Worm (Caenorhabditis elegans) whole organism, midembryonic: ENCODE data around the gene B0001.5.
"Not testable (repeated sequence)": the region's sequence is repeated elsewhere in the genome, so short reads cannot be mapped to it uniquely, and the experiment has no call there.

Experiments used
- T22C8.4 ChIP-seq: fragments of 200-800 bp; sonication (Bioruptor generic); IDR thresholded peaks from 2 replicates; pipeline ENCODE4 v1.3.6; 2022; ENCODE audit warnings: missing genetic modification characterization, missing compliant biosample characterization
- cog-1 ChIP-seq: sonication (generic microtip); optimal IDR thresholded peaks from 2 replicates; lab custom pipeline; 2016; ENCODE audit warnings: missing genetic modification characterization, missing compliant biosample characterization
- flt-1 ChIP-seq: fragments of 200-800 bp; sonication (Bioruptor generic); IDR thresholded peaks from 2 replicates; pipeline ENCODE4 v1.3.6; 2022; ENCODE audit warnings: missing genetic modification characterization, missing compliant biosample characterization
- klf-2 ChIP-seq: fragments of 200-800 bp; sonication (Bioruptor generic); conservative IDR thresholded peaks from 2 replicates; pipeline ENCODE4 v1.3.6; 2022; ENCODE audit warnings: missing genetic modification reagents, missing genetic modification characterization, missing compliant biosample characterization
- med-1 ChIP-seq: sonication (generic microtip); optimal IDR thresholded peaks from 2 replicates; lab custom pipeline; 2017; ENCODE audit warnings: missing genetic modification characterization, mild to moderate bottlenecking, missing compliant biosample characterization, antibody characterized with exemption, missing genetic modification reagents; ENCODE audit not compliant: insufficient read depth
- ref-1 ChIP-seq: fragments of 200-800 bp; sonication (Bioruptor generic); conservative IDR thresholded peaks from 2 replicates; pipeline ENCODE4 v1.3.6; 2022; ENCODE audit warnings: missing genetic modification reagents, missing genetic modification characterization, missing compliant biosample characterization
- tab-1 ChIP-seq: fragments of 200-800 bp; sonication (Bioruptor generic); IDR thresholded peaks from 2 replicates; pipeline ENCODE4 v1.3.6; 2022; ENCODE audit warnings: missing genetic modification characterization, missing compliant biosample characterization
- ztf-23 ChIP-seq: fragments of 200-800 bp; sonication (Bioruptor generic); IDR thresholded peaks from 2 replicates; pipeline ENCODE4 v1.3.6; 2022; ENCODE audit warnings: missing genetic modification reagents, missing genetic modification characterization, missing compliant biosample characterization
- ztf-29 ChIP-seq: fragments of 200-800 bp; sonication (Bioruptor generic); IDR thresholded peaks from 2 replicates; pipeline ENCODE4 v1.3.6; 2022; ENCODE audit warnings: missing genetic modification reagents, missing genetic modification characterization, missing compliant biosample characterization

B0001.5 gene

ce11 chrIV:12143231-12143630, at the start of gene B0001.5:
TSS of gene B0001.5 (minus strand) at chrIV:12143331.
- TF ChIP-seq med-1 (GFP tag; lab: Kevin White, UChicago) (no peak), ref-1 (GFP tag; lab: Robert Waterston, UW) (no peak), tab-1 (GFP tag; lab: Robert Waterston, UW) (no peak), ztf-23 (GFP tag; lab: Robert Waterston, UW) (no peak), cog-1 (tag; lab: Kevin White, UChicago) (no peak), ztf-29 (GFP tag; lab: Robert Waterston, UW) (no peak), T22C8.4 (GFP tag; lab: Robert Waterston, UW) (no peak), klf-2 (GFP tag; lab: Robert Waterston, UW) (no peak), flt-1 (no peak)

DNA sequence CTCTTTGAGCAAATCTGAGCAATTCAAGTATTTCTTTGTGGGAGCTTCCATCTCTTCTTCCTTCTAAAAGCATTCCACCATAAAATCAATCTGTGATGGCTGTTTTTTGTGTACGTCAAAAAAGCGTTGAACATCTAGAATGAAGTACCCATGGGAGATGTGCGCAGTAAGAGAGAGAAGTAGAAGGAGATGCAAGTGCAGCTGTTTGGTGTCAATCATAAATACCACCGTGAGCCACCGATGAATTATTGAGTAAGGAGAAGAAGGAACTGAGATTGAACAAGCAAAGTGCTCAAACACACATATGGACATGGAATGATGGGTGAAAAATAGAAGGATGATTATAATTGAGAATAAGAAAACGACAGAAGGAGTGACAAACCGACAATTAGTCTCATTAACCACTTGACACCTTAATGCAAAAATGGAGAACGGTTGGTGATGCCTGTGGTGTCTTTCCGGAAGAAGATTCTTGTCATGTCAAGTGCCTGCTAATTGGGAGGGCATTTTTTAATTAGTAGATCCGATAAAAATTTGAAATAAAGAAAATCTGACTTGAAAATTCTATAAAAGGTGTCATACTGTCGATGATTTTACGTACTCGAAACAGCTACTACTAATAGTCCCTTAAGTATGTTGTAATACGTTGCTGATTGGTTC, 49.1 kb upstream of the B0001.5 start:
- TF ChIP-seq med-1 (GFP tag; lab: Kevin White, UChicago) (no peak), cog-1 (tag; lab: Kevin White, UChicago) (no peak), tab-1 (GFP tag; lab: Robert Waterston, UW) (no peak), klf-2 (GFP tag; lab: Robert Waterston, UW) (no peak), flt-1 (no peak)

ce11 chrIV:12178235-12178634, 35.1 kb upstream of the B0001.5 start, which contains the start of gene nlr-1:
TSS of gene nlr-1 (minus strand) at chrIV:12178335.
- not testable (repeated sequence) for TF ChIP-seq ztf-29 (GFP tag; lab: Robert Waterston, UW); cog-1 (tag; lab: Kevin White, UChicago); tab-1 (GFP tag; lab: Robert Waterston, UW)

- TF ChIP-seq ref-1 (GFP tag; lab: Robert Waterston, UW) (no peak), med-1 (GFP tag; lab: Kevin White, UChicago) (no peak), flt-1 (no peak), ztf-23 (GFP tag; lab: Robert Waterston, UW) (no peak), T22C8.4 (GFP tag; lab: Robert Waterston, UW) (no peak), cog-1 (tag; lab: Kevin White, UChicago) (no peak)
Observed at ce11 chrIV:12167944-12168343, 24.8 kb upstream of the B0001.5 start, which contains the start of gene F20B10.3. TSS of gene F20B10.3 (plus strand) at chrIV:12168244.

DNA sequence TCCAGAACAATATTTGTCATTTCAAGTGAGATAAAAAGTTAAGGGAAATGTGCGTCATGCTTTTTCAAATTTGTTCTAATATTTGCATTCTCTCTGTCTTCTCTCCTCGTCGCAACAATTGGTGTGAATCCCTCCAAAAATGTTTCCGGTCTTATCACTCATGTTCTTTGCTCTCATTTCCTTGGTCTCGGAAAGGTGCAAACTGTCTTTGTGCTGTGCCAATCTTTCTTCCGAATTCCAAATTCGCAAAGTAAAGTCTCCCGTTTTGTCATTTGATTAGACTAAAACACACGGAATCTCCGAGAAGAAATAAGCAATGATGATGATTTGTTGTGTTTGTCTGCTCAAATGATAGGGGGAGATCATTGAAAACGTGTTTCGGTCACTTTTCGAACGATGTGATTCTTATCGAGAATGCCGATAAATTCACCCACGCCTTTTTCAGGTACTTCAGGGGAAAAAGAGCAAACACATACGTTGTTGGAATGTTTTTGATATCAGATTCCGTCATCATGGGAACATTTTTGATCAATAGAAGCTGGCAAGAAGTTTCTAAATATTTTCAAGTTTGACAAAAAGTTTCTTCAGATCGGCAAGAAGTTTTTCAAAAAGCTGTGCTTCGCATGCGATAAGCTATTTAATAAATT, 22.4 kb upstream of the B0001.5 start:
- TF ChIP-seq ref-1 (GFP tag; lab: Robert Waterston, UW): no peak

DNA sequence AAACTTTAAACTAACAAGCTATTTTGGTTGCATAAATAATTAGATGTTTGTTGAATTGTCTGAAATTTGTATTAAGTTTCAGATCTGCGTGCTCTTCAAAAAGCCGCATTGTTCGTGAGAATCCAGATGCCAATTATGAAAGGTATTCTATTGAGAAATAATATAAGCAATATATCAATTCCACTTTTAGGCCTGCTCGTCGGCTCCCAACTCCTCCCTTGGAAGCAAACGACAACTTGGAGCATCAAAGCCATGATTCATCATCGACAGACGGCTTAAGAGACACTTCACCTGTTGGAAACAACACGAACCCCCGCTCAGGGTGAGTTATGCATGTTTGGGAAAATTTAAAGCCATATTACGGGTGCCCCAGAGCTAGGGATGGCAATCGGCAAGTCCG, 19.6 kb upstream of the B0001.5 start:
- TF ChIP-seq cog-1 (tag; lab: Kevin White, UChicago) (no peak), med-1 (GFP tag; lab: Kevin White, UChicago) (no peak), klf-2 (GFP tag; lab: Robert Waterston, UW) (no peak), ref-1 (GFP tag; lab: Robert Waterston, UW) (no peak), tab-1 (GFP tag; lab: Robert Waterston, UW) (no peak), ztf-23 (GFP tag; lab: Robert Waterston, UW) (no peak), flt-1 (no peak), T22C8.4 (GFP tag; lab: Robert Waterston, UW) (no peak), ztf-29 (GFP tag; lab: Robert Waterston, UW) (no peak)

DNA sequence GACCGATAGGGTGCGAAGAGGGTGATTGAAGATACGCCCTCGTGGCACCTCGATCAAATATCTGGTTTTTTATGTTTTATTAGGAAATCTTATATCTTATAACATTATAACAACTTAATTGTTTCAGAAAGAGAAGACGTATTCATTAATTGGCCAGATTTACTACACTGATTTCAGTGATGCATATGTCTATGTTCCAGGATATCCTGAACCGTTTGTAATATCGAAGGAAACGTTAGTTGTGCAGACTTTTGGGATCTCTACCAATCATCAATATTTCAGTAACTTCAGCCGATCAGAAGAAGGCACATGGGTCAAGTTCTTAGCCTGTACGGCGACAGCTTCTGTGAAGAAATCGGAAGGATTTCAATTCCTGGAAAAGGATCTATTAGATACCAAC, 17.3 kb upstream of the B0001.5 start:
- TF ChIP-seq klf-2 (GFP tag; lab: Robert Waterston, UW) (no peak), T22C8.4 (GFP tag; lab: Robert Waterston, UW) (no peak), med-1 (GFP tag; lab: Kevin White, UChicago) (no peak), flt-1 (no peak), ref-1 (GFP tag; lab: Robert Waterston, UW) (no peak), cog-1 (tag; lab: Kevin White, UChicago) (no peak), tab-1 (GFP tag; lab: Robert Waterston, UW) (no peak), ztf-23 (GFP tag; lab: Robert Waterston, UW) (no peak), ztf-29 (GFP tag; lab: Robert Waterston, UW) (no peak)

ce11 chrIV:12157915-12158314, 14.8 kb upstream of the B0001.5 start:
- peak; percentile 41 for TF ChIP-seq cog-1 (tag; lab: Kevin White, UChicago)
- TF ChIP-seq ztf-29 (GFP tag; lab: Robert Waterston, UW): no peak
- TF ChIP-seq ztf-23 (GFP tag; lab: Robert Waterston, UW): no peak
- peak; percentile 66 for TF ChIP-seq T22C8.4 (GFP tag; lab: Robert Waterston, UW)
- no peak for TF ChIP-seq ref-1 (GFP tag; lab: Robert Waterston, UW)
- TF ChIP-seq tab-1 (GFP tag; lab: Robert Waterston, UW): 0 out of 2 replicates have a peak, but pooled peaks have one; percentile 7
- TF ChIP-seq klf-2 (GFP tag; lab: Robert Waterston, UW): no peak
- TF ChIP-seq flt-1: 0 out of 2 replicates have a peak, but pooled peaks have one; percentile 23
- no peak for TF ChIP-seq med-1 (GFP tag; lab: Kevin White, UChicago)

DNA sequence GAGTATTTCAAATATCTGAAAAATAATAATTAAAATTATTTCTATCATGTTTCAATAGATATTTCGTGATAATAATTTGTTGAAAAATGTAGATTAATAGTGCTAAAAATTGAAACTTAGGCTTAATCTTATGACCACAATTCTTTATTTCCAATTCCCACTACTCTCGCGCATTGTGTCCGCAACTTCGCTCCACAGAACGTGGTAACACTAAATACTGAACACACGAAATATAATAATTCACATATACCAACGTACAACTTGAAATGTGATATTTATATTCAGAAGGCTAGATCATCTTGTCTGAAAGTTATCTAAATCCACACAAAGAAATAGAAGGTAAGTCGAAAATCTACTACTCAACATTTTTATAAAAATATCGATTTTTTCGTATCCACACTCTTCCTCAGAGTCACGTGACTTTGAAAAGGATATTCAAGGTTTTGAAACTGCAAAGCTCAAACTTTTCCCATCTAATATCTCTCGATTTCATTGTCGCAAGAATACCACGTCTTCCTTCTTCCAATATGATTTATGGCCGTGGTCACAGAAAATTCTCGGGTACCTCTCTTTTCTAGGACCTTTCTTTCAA, 13.6 kb upstream of the B0001.5 start, which contains the start of gene eri-12:
Gene eri-12 (plus strand): TSS at position 197 of the 592 bp plus-strand sequence.
- TF ChIP-seq T22C8.4 (GFP tag; lab: Robert Waterston, UW): 0 out of 2 replicates have a peak, but pooled peaks have one; percentile 18
- TF ChIP-seq flt-1: no peak
- TF ChIP-seq ztf-29 (GFP tag; lab: Robert Waterston, UW): no peak
